Fruit fly (Drosophila melanogaster) whole organism, embryonic: ENCODE measurements around the gene CG15725.

Experiments used
- Abd-B ChIP-seq: fragments of 200-800 bp; sonication (Bioruptor generic); optimal IDR thresholded peaks from 2 replicates; lab custom pipeline; 2018; ENCODE audit warnings: missing biosample characterization, mild to moderate bottlenecking, missing genetic modification characterization, moderate library complexity
- CG10209 ChIP-seq: fragments of 200-800 bp; sonication (Bioruptor generic); optimal IDR thresholded peaks from 3 replicates; lab custom pipeline; 2017; ENCODE audit warnings: missing biosample characterization, mild to moderate bottlenecking, missing genetic modification characterization, missing genetic modification reagents
- CG1024 ChIP-seq: fragments of 200-800 bp; sonication (Bioruptor generic); IDR thresholded peaks from 2 replicates; pipeline ENCODE4 v1.3.6; 2022; ENCODE audit warnings: missing biosample characterization, missing genetic modification characterization
- CG10543 ChIP-seq: fragments of 200-800 bp; sonication (Bioruptor generic); optimal IDR thresholded peaks from 3 replicates; lab custom pipeline; 2017; ENCODE audit warnings: missing biosample characterization, mild to moderate bottlenecking, missing genetic modification characterization, moderate library complexity
- CG11456 ChIP-seq: fragments of 200-800 bp; sonication (Bioruptor generic); IDR thresholded peaks from 3 replicates; pipeline ENCODE4 v1.3.6; 2022; ENCODE audit warnings: missing biosample characterization, missing genetic modification characterization
- CG12236 ChIP-seq: fragments of 200-800 bp; sonication (Bioruptor generic); optimal IDR thresholded peaks from 2 replicates; lab custom pipeline; 2016; ENCODE audit warnings: missing biosample characterization, missing genetic modification characterization
- CG12659 ChIP-seq: fragments of 200-800 bp; sonication (Bioruptor generic); optimal IDR thresholded peaks from 3 replicates; lab custom pipeline; 2017; ENCODE audit warnings: mild to moderate bottlenecking, missing biosample characterization, missing genetic modification reagents, missing genetic modification characterization
- CG13287 ChIP-seq: fragments of 200-800 bp; sonication (Bioruptor generic); IDR thresholded peaks from 2 replicates; pipeline ENCODE4 v1.3.6; 2022; ENCODE audit warnings: missing biosample characterization, missing genetic modification characterization; ENCODE audit not compliant: partially characterized antibody
- CG15601 ChIP-seq: fragments of 200-800 bp; sonication (Bioruptor generic); optimal IDR thresholded peaks from 3 replicates; lab custom pipeline; 2019; ENCODE audit warnings: missing biosample characterization, mild to moderate bottlenecking, missing genetic modification characterization, moderate library complexity
- CG16779 ChIP-seq: fragments of 200-800 bp; sonication (Bioruptor generic); IDR thresholded peaks from 2 replicates; pipeline ENCODE4 v1.3.6; 2022; ENCODE audit warnings: missing biosample characterization, missing genetic modification characterization
- CG17186 ChIP-seq: fragments of 200-800 bp; sonication (Bioruptor generic); optimal IDR thresholded peaks from 3 replicates; lab custom pipeline; 2017; ENCODE audit warnings: missing biosample characterization, missing genetic modification reagents, missing genetic modification characterization
- CG1832 ChIP-seq: fragments of 200-800 bp; sonication (Bioruptor generic); optimal IDR thresholded peaks from 2 replicates; lab custom pipeline; 2017; ENCODE audit warnings: missing biosample characterization, mild to moderate bottlenecking, missing genetic modification characterization, inconsistent platforms
- CG34376 ChIP-seq: fragments of 200-800 bp; sonication (Bioruptor generic); optimal IDR thresholded peaks from 2 replicates; lab custom pipeline; 2018; ENCODE audit warnings: missing biosample characterization, mild to moderate bottlenecking, missing genetic modification characterization
- CG7745 ChIP-seq: fragments of 200-800 bp; sonication (Bioruptor generic); optimal IDR thresholded peaks from 2 replicates; lab custom pipeline; 2018; ENCODE audit warnings: missing biosample characterization, mild to moderate bottlenecking, missing genetic modification characterization, moderate library complexity
- CG9797 ChIP-seq: fragments of 200-800 bp; sonication (Bioruptor generic); optimal IDR thresholded peaks from 3 replicates; lab custom pipeline; 2018; ENCODE audit warnings: missing biosample characterization, mild to moderate bottlenecking, missing genetic modification characterization
- Dref ChIP-seq: fragments of 200-800 bp; sonication (Bioruptor generic); IDR thresholded peaks from 2 replicates; pipeline ENCODE4 v1.3.6; 2022; ENCODE audit warnings: missing biosample characterization, missing genetic modification characterization
- Fer1 ChIP-seq: fragments of 200-800 bp; sonication (Bioruptor generic); optimal IDR thresholded peaks from 2 replicates; lab custom pipeline; 2017; ENCODE audit warnings: missing biosample characterization, mild to moderate bottlenecking, missing genetic modification characterization
- HLH4C ChIP-seq: fragments of 200-800 bp; sonication (Bioruptor generic); IDR thresholded peaks from 3 replicates; pipeline ENCODE4 v1.3.6; 2022; ENCODE audit warnings: missing biosample characterization, missing genetic modification characterization; ENCODE audit not compliant: partially characterized antibody
- Hmx ChIP-seq: fragments of 200-800 bp; sonication (Bioruptor generic); optimal IDR thresholded peaks from 2 replicates; lab custom pipeline; 2016; ENCODE audit warnings: missing biosample characterization, missing genetic modification characterization
- MTF-1 ChIP-seq: fragments of 200-800 bp; sonication (Bioruptor generic); optimal IDR thresholded peaks from 2 replicates; lab custom pipeline; 2018; ENCODE audit warnings: missing biosample characterization, mild to moderate bottlenecking, missing genetic modification characterization, borderline replicate concordance
- Meics ChIP-seq: fragments of 200-800 bp; sonication (Bioruptor generic); optimal IDR thresholded peaks from 2 replicates; lab custom pipeline; 2017; ENCODE audit warnings: missing biosample characterization, mild to moderate bottlenecking, missing genetic modification characterization
- Mes4 ChIP-seq: fragments of 200-800 bp; sonication (Bioruptor generic); optimal IDR thresholded peaks from 2 replicates; lab custom pipeline; 2016; ENCODE audit warnings: missing biosample characterization, missing genetic modification characterization
- NFAT ChIP-seq: fragments of 200-800 bp; sonication (Bioruptor generic); IDR thresholded peaks from 2 replicates; pipeline ENCODE4 v1.3.6; 2022; ENCODE audit warnings: missing biosample characterization, missing genetic modification characterization
- Nf-YC ChIP-seq: fragments of 200-800 bp; optimal IDR thresholded peaks from 3 replicates; lab custom pipeline; 2019; ENCODE audit warnings: missing biosample characterization, mild to moderate bottlenecking, missing genetic modification characterization, moderate library complexity
- Vsx1 ChIP-seq: fragments of 200-800 bp; sonication (Bioruptor generic); optimal IDR thresholded peaks from 2 replicates; lab custom pipeline; 2017; ENCODE audit warnings: missing biosample characterization, mild to moderate bottlenecking, missing genetic modification characterization, missing genetic modification reagents
- amos ChIP-seq: fragments of 200-800 bp; sonication (Bioruptor generic); IDR thresholded peaks from 2 replicates; pipeline ENCODE4 v1.3.6; 2022; ENCODE audit warnings: missing biosample characterization, missing genetic modification characterization; ENCODE audit not compliant: partially characterized antibody
- bigmax ChIP-seq: fragments of 200-800 bp; sonication (Bioruptor generic); optimal IDR thresholded peaks from 2 replicates; lab custom pipeline; 2018; ENCODE audit warnings: missing biosample characterization, mild to moderate bottlenecking, missing genetic modification characterization
- chinmo ChIP-seq: fragments of 200-800 bp; sonication (Bioruptor generic); IDR thresholded peaks from 4 replicates; pipeline ENCODE4 v1.3.6; 2022; ENCODE audit warnings: missing biosample characterization, missing genetic modification characterization; ENCODE audit not compliant: partially characterized antibody
- ci ChIP-seq: fragments of 200-800 bp; sonication (Bioruptor generic); IDR thresholded peaks from 3 replicates; pipeline ENCODE4 v1.3.6; 2022; ENCODE audit warnings: missing biosample characterization, missing genetic modification characterization
- gcm2 ChIP-seq: fragments of 200-800 bp; sonication (Bioruptor generic); optimal IDR thresholded peaks from 2 replicates; lab custom pipeline; 2016; ENCODE audit warnings: missing biosample characterization, missing genetic modification characterization
- grn ChIP-seq: fragments of 200-800 bp; sonication (Bioruptor generic); optimal IDR thresholded peaks from 3 replicates; lab custom pipeline; 2017; ENCODE audit warnings: missing biosample characterization, missing genetic modification characterization
- hkb ChIP-seq, 2 experiments: fragments of 200-800 bp in 1 of 2; fragments of >200 bp in 1 of 2; sonication (Bioruptor generic) in 1 of 2; IDR thresholded peaks in 1 of 2; optimal IDR thresholded peaks in 1 of 2; 2 replicates each; pipeline versions ENCODE4 v1.3.6 to Lab custom; 2017 to 2022; ENCODE audit warnings: missing biosample characterization in 1 of 2, missing genetic modification characterization in 1 of 2
- mam ChIP-seq: fragments of 200-800 bp; sonication (Bioruptor generic); optimal IDR thresholded peaks from 3 replicates; lab custom pipeline; 2016; ENCODE audit warnings: missing biosample characterization, missing genetic modification characterization
- nmo ChIP-seq: fragments of 200-800 bp; sonication (Bioruptor generic); optimal IDR thresholded peaks from 2 replicates; lab custom pipeline; 2018; ENCODE audit warnings: missing biosample characterization, mild to moderate bottlenecking, missing genetic modification characterization, moderate library complexity
- otp ChIP-seq: fragments of 200-800 bp; sonication (Bioruptor generic); IDR thresholded peaks from 3 replicates; pipeline ENCODE4, ENCODE4 v1.3.6; 2022; ENCODE audit warnings: missing biosample characterization, missing genetic modification characterization
- pan ChIP-seq, 4 experiments: fragments of >200 bp in 3 of 4; fragments of 200-800 bp in 1 of 4; sonication (Bioruptor generic) in 1 of 4; optimal IDR thresholded peaks in 3 of 4; IDR thresholded peaks in 1 of 4; 2 replicates each; pipeline versions ENCODE4 v1.3.6 to Lab custom; 2017 to 2022; ENCODE audit warnings: missing biosample characterization in 2 of 4, missing genetic modification characterization in 2 of 4, mixed read lengths in 1 of 4
- pita ChIP-seq: fragments of 200-800 bp; sonication (Bioruptor generic); optimal IDR thresholded peaks from 2 replicates; lab custom pipeline; 2017; ENCODE audit warnings: missing biosample characterization, mild to moderate bottlenecking, missing genetic modification characterization
- pzg ChIP-seq: fragments of 200-800 bp; sonication (Bioruptor generic); optimal IDR thresholded peaks from 3 replicates; lab custom pipeline; 2018; ENCODE audit warnings: missing biosample characterization, mild to moderate bottlenecking, missing genetic modification characterization, moderate library complexity
- rib ChIP-seq: fragments of 200-800 bp; sonication (Bioruptor generic); IDR thresholded peaks from 2 replicates; pipeline ENCODE4 v1.3.6; 2022; ENCODE audit warnings: missing biosample characterization, missing genetic modification characterization
- row ChIP-seq: fragments of 200-800 bp; sonication (Bioruptor generic); IDR thresholded peaks from 3 replicates; pipeline ENCODE4 v1.3.6; 2022; ENCODE audit warnings: missing biosample characterization, missing genetic modification characterization
- slou ChIP-seq: fragments of 200-800 bp; sonication (Bioruptor generic); optimal IDR thresholded peaks from 3 replicates; lab custom pipeline; 2016; ENCODE audit warnings: missing biosample characterization, missing genetic modification characterization
- slp2 ChIP-seq: fragments of 200-800 bp; sonication (Bioruptor generic); optimal IDR thresholded peaks from 2 replicates; lab custom pipeline; 2016; ENCODE audit warnings: missing biosample characterization, missing genetic modification characterization
- sna ChIP-seq: fragments of 200-800 bp; sonication (Bioruptor generic); IDR thresholded peaks from 2 replicates; pipeline ENCODE4 v1.3.6; 2022; ENCODE audit warnings: missing biosample characterization, missing genetic modification characterization; ENCODE audit not compliant: partially characterized antibody
- stwl ChIP-seq: fragments of 200-800 bp; sonication (Bioruptor generic); optimal IDR thresholded peaks from 3 replicates; lab custom pipeline; 2018; ENCODE audit warnings: missing biosample characterization, mild to moderate bottlenecking, missing genetic modification characterization, moderate library complexity
- sug ChIP-seq: fragments of 200-800 bp; optimal IDR thresholded peaks from 2 replicates; lab custom pipeline; 2019; ENCODE audit warnings: missing biosample characterization, mild to moderate bottlenecking, missing genetic modification characterization, moderate library complexity
- unpg ChIP-seq: fragments of 200-800 bp; sonication (Bioruptor generic); optimal IDR thresholded peaks from 3 replicates; lab custom pipeline; 2018; ENCODE audit warnings: missing biosample characterization, mild to moderate bottlenecking, missing genetic modification characterization, moderate library complexity
- zfh1 ChIP-seq: fragments of 200-800 bp; sonication (Bioruptor generic); IDR thresholded peaks from 3 replicates; pipeline ENCODE4 v1.3.6; 2022; ENCODE audit warnings: missing biosample characterization, missing genetic modification characterization

The CG15725 gene

dm6 chrX:12658999-12659560, 46.6 kb upstream of the CG15725 start, which contains the start of gene Tis11 (continued):
- TF ChIP-seq chinmo (GFP tag; lab: Robert Waterston, UW) (0 out of 4 replicates have a peak, but pooled peaks have one; percentile 31), Dref (GFP tag; lab: Robert Waterston, UW) (peak; percentile 50), CG34376 (peak; percentile 58), ci (no peak), sna (GFP tag; lab: Robert Waterston, UW) (peak; percentile 26; the same call in 1 of the 2 replicates), CG13287 (GFP tag; lab: Robert Waterston, UW) (peak; percentile 38; the same call in 1 of the 2 replicates), stwl (peak; percentile 18), bigmax (GFP tag; lab: Kevin White, UChicago) (no peak), Hmx (GFP tag; lab: Kevin White, UChicago) (no peak), rib (peak; percentile 61), grn (GFP tag; lab: Kevin White, UChicago) (peak; percentile 31), CG12659 (GFP tag; lab: Kevin White, UChicago) (peak; percentile 66), Meics (GFP tag; lab: Kevin White, UChicago) (peak; percentile 25), Mes4 (GFP tag; lab: Kevin White, UChicago) (no peak), pita (GFP tag; lab: Kevin White, UChicago) (peak; percentile 77), otp (GFP tag; lab: Robert Waterston, UW) (0 out of 3 replicates have a peak, but pooled peaks have one; percentile 24), slou (GFP tag; lab: Kevin White, UChicago) (no peak), Vsx1 (GFP tag; lab: Kevin White, UChicago) (no peak), CG7745 (tag; lab: Kevin White, UChicago) (peak; percentile 23), CG9797 (GFP tag; lab: Kevin White, UChicago) (peak; percentile 96), amos (GFP tag; lab: Robert Waterston, UW) (peak; percentile 40; the same call in 1 of the 2 replicates), pzg (GFP tag; lab: Kevin White, UChicago) (peak; percentile 86), CG10209 (GFP tag; lab: Kevin White, UChicago) (peak; percentile 9), nmo (GFP tag; lab: Kevin White, UChicago) (peak; percentile 27), row (GFP tag; lab: Robert Waterston, UW) (0 out of 3 replicates have a peak, but pooled peaks have one; percentile 30), CG11456 (GFP tag; lab: Robert Waterston, UW) (no peak), unpg (no peak), zfh1 (GFP tag; lab: Robert Waterston, UW) (0 out of 3 replicates have a peak, but pooled peaks have one; percentile 38), MTF-1 (GFP tag; lab: Kevin White, UChicago) (peak; percentile 45), gcm2 (peak; percentile 9), sug (peak; percentile 18), Fer1 (GFP tag; lab: Kevin White, UChicago) (peak; percentile 49), CG16779 (no peak), CG1832 (GFP tag; lab: Kevin White, UChicago) (no peak), CG12236 (no peak), mam (peak; percentile 25), CG15601 (tag; lab: Kevin White, UChicago) (peak; percentile 10), pan (optimal IDR thresholded peaks at IDR 0.05; lab: Kevin White, UChicago) (no peak), pan (GFP tag; optimal IDR thresholded peaks at IDR 0.05 in 1 of 2, IDR thresholded peaks at IDR 0.05 in 1 of 2) (peak in 1 of 2 experiments; percentile 30), CG10543 (GFP tag; lab: Kevin White, UChicago) (peak; percentile 41), slp2 (GFP tag; lab: Kevin White, UChicago) (no peak), CG17186 (GFP tag; lab: Kevin White, UChicago) (peak; percentile 20), Nf-YC (tag; lab: Kevin White, UChicago) (peak; percentile 3), CG1024 (GFP tag; lab: Robert Waterston, UW) (0 out of 2 replicates have a peak, but pooled peaks have one; percentile 6), NFAT (GFP tag; lab: Robert Waterston, UW) (peak; percentile 49), HLH4C (GFP tag; lab: Robert Waterston, UW) (peak; percentile 56; the same call in 1 of the 3 replicates), hkb (optimal IDR thresholded peaks at IDR 0.05; lab: Kevin White, UChicago) (peak; percentile 89), hkb (GFP tag; IDR thresholded peaks at IDR 0.05; lab: Robert Waterston, UW) (peak; percentile 32; the same call in 1 of the 2 replicates), Abd-B (GFP tag; lab: Kevin White, UChicago) (no peak)
